Worm (Caenorhabditis elegans) whole organism, mixed stage, embryonic: Measurements from ENCODE around the gene F20C5.6.

Experiments
- ceh-39 ChIP-seq: fragments of 150-350 bp; optimal IDR thresholded peaks from 2 replicates; lab custom pipeline; 2014; ENCODE audit warnings: missing biosample characterization, missing genetic modification characterization
- cnd-1 ChIP-seq: fragments of 200-800 bp; sonication (Bioruptor generic); optimal IDR thresholded peaks from 2 replicates; lab custom pipeline; 2018; ENCODE audit warnings: mild to moderate bottlenecking, missing genetic modification characterization, missing compliant biosample characterization
- lsy-2 ChIP-seq: fragments of 150-350 bp; optimal IDR thresholded peaks from 2 replicates; lab custom pipeline; 2014; ENCODE audit warnings: missing biosample characterization, missing genetic modification characterization
- mep-1 ChIP-seq: fragments of 150-350 bp; optimal IDR thresholded peaks from 2 replicates; lab custom pipeline; 2017; ENCODE audit warnings: missing biosample characterization, missing genetic modification reagents, missing genetic modification characterization, inconsistent platforms
- nhr-12 ChIP-seq: fragments of 150-350 bp; optimal IDR thresholded peaks from 2 replicates; lab custom pipeline; 2014; ENCODE audit warnings: missing biosample characterization, missing genetic modification characterization
- pha-4 ChIP-seq: fragments of 150-350 bp; optimal IDR thresholded peaks from 2 replicates; lab custom pipeline; 2018; ENCODE audit warnings: missing biosample characterization, missing genetic modification reagents, missing genetic modification characterization
- snpc-4 ChIP-seq: fragments of 150-350 bp; optimal IDR thresholded peaks from 2 replicates; lab custom pipeline; 2014; ENCODE audit warnings: missing biosample characterization, missing genetic modification characterization
- unc-39 ChIP-seq: fragments of 150-350 bp; optimal IDR thresholded peaks from 2 replicates; lab custom pipeline; 2014; ENCODE audit warnings: missing biosample characterization, missing genetic modification characterization
- unc-62 ChIP-seq: fragments of 150-350 bp; optimal IDR thresholded peaks from 2 replicates; lab custom pipeline; 2014; ENCODE audit warnings: missing biosample characterization, missing genetic modification reagents, missing genetic modification characterization

- no peak for TF ChIP-seq unc-62 (GFP tag; lab: Kevin White, UChicago)
- TF ChIP-seq ceh-39 (tag; lab: Kevin White, UChicago): no peak
- TF ChIP-seq pha-4: no peak
- TF ChIP-seq unc-39: no peak
- TF ChIP-seq lsy-2 (tag; lab: Kevin White, UChicago): no peak
- TF ChIP-seq nhr-12: no peak
- no peak for TF ChIP-seq snpc-4 (tag; lab: Kevin White, UChicago)
- TF ChIP-seq cnd-1 (tag; lab: Kevin White, UChicago): no peak
- TF ChIP-seq mep-1 (tag; lab: Kevin White, UChicago): no peak
Measured at ce11 chrIV:8807327-8807726, 34.3 kb upstream of the F20C5.6 start.
